Fruit fly (Drosophila melanogaster) whole organism, adult: ENCODE data around the gene kumpel.
A peak's percentile ranks its signal among the peaks of the same experiment; 100 is the strongest.

ENCODE experiments used
- CG11617 ChIP-seq: fragments of 200-800 bp; sonication (Bioruptor generic); optimal IDR thresholded peaks from 2 replicates; lab custom pipeline; 2017; ENCODE audit warnings: mild to moderate bottlenecking, missing biosample characterization, missing genetic modification reagents, missing genetic modification characterization
- CG12768 ChIP-seq: fragments of 200-800 bp; sonication (Bioruptor generic); optimal IDR thresholded peaks from 2 replicates; lab custom pipeline; 2017; ENCODE audit warnings: missing biosample characterization, missing genetic modification characterization, mild to moderate bottlenecking, moderate library complexity, missing genetic modification reagents
- CG14711 ChIP-seq: fragments of 200-800 bp; sonication (Bioruptor generic); optimal IDR thresholded peaks from 2 replicates; lab custom pipeline; 2018; ENCODE audit warnings: missing biosample characterization, mild to moderate bottlenecking, missing genetic modification characterization, moderate library complexity
- CG1620 ChIP-seq: fragments of 200-800 bp; sonication (Bioruptor generic); optimal IDR thresholded peaks from 2 replicates; lab custom pipeline; 2016; ENCODE audit warnings: missing biosample characterization, missing genetic modification characterization
- CG33017 ChIP-seq: fragments of 200-800 bp; sonication (Bioruptor generic); optimal IDR thresholded peaks from 2 replicates; lab custom pipeline; 2018; ENCODE audit warnings: missing biosample characterization, mild to moderate bottlenecking, missing genetic modification characterization, moderate library complexity
- CG5204 ChIP-seq: fragments of 200-800 bp; sonication (Bioruptor generic); optimal IDR thresholded peaks from 2 replicates; lab custom pipeline; 2016; ENCODE audit warnings: missing biosample characterization, missing genetic modification characterization
- CG7045 ChIP-seq: fragments of 200-800 bp; sonication (Bioruptor generic); optimal IDR thresholded peaks from 2 replicates; lab custom pipeline; 2017; ENCODE audit warnings: missing biosample characterization, mild to moderate bottlenecking, missing genetic modification characterization
- CG7101 ChIP-seq: fragments of 200-800 bp; sonication (Bioruptor generic); optimal IDR thresholded peaks from 2 replicates; lab custom pipeline; 2018; ENCODE audit warnings: missing biosample characterization, mild to moderate bottlenecking, missing genetic modification characterization, moderate library complexity
- Clk ChIP-seq: fragments of 200-800 bp; sonication (Bioruptor generic); optimal IDR thresholded peaks from 2 replicates; lab custom pipeline; 2017; ENCODE audit warnings: missing biosample characterization, missing genetic modification characterization
- Crg-1 ChIP-seq: fragments of 200-800 bp; sonication (Bioruptor generic); optimal IDR thresholded peaks from 2 replicates; lab custom pipeline; 2016; ENCODE audit warnings: missing biosample characterization, missing genetic modification characterization
- Hr96 ChIP-seq: fragments of 200-800 bp; sonication (Bioruptor generic); optimal IDR thresholded peaks from 2 replicates; lab custom pipeline; 2016; ENCODE audit warnings: missing biosample characterization, missing genetic modification characterization
- Mnt ChIP-seq: fragments of 200-800 bp; sonication (Bioruptor generic); optimal IDR thresholded peaks from 2 replicates; lab custom pipeline; 2016; ENCODE audit warnings: missing biosample characterization, mild to moderate bottlenecking, missing genetic modification characterization
- bab1 ChIP-seq: fragments of 200-800 bp; sonication (Bioruptor generic); optimal IDR thresholded peaks from 3 replicates; lab custom pipeline; 2019; ENCODE audit warnings: missing biosample characterization, mild to moderate bottlenecking, missing genetic modification characterization, moderate library complexity
- cic ChIP-seq: fragments of 200-800 bp; sonication (Bioruptor generic); optimal IDR thresholded peaks from 2 replicates; lab custom pipeline; 2017; ENCODE audit warnings: missing biosample characterization, mild to moderate bottlenecking, missing genetic modification characterization, moderate library complexity
- cnc ChIP-seq, 2 experiments: fragments of >200 bp; optimal IDR thresholded peaks; 2 replicates each; lab custom pipeline; 2017
- kay ChIP-seq: fragments of 200-800 bp; sonication (Bioruptor generic); peaks from one replicate; lab custom pipeline; 2016; ENCODE audit warnings: missing biosample characterization, missing genetic modification characterization, borderline replicate concordance
- ovo ChIP-seq: fragments of 200-800 bp; sonication (Bioruptor generic); optimal IDR thresholded peaks from 2 replicates; lab custom pipeline; 2016; ENCODE audit warnings: missing biosample characterization, missing genetic modification characterization
- pad ChIP-seq: fragments of 200-800 bp; sonication (Bioruptor generic); optimal IDR thresholded peaks from 3 replicates; lab custom pipeline; 2017; ENCODE audit warnings: missing biosample characterization, missing genetic modification characterization, mild to moderate bottlenecking, moderate library complexity, missing genetic modification reagents
- tj ChIP-seq: fragments of 200-800 bp; sonication (Bioruptor generic); optimal IDR thresholded peaks from 3 replicates; lab custom pipeline; 2017; ENCODE audit warnings: missing biosample characterization, mild to moderate bottlenecking, missing genetic modification characterization, moderate library complexity
- toe ChIP-seq: fragments of 200-800 bp; sonication (Bioruptor generic); optimal IDR thresholded peaks from 2 replicates; lab custom pipeline; 2016; ENCODE audit warnings: missing biosample characterization, missing genetic modification characterization

The kumpel gene

DNA sequence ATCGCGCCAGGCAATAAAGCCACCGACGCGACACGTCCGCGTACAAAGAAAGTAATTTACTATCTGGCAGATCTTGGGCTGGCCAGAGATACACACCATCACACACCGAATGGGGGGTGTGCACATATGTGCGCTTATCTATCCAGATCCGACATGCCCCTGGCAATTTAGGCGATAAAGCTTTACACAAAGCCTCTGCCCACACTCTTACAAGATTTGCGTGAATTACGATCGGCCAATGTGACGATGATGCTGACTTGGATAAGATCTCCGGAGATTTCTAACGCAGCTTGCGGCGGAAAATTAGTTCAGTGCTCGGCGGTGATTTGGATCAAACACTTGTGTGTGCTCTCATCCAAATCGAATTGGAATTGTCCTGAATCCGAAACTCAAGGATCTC lies at the start of gene kumpel:
kumpel (plus strand) TSS at position 301 of the 400 bp plus-strand sequence.
- TF ChIP-seq cnc (optimal IDR thresholded peaks at IDR 0.05; lab: Kevin White, UChicago) (no peak), CG12768 (GFP tag; lab: Kevin White, UChicago) (peak; percentile 29), cic (GFP tag; lab: Kevin White, UChicago) (peak; percentile 62)

- TF ChIP-seq CG11617 (GFP tag; lab: Kevin White, UChicago), result no peak
- no peak for TF ChIP-seq toe (GFP tag; lab: Kevin White, UChicago)
- no peak for TF ChIP-seq CG5204 (GFP tag; lab: Kevin White, UChicago)
- no peak for TF ChIP-seq Clk (GFP tag; lab: Kevin White, UChicago)
- no peak for TF ChIP-seq CG14711 (tag; lab: Kevin White, UChicago)
These were observed 36.4 kb upstream of the kumpel start for dm6 chr3R:25870389-25870788.

DNA sequence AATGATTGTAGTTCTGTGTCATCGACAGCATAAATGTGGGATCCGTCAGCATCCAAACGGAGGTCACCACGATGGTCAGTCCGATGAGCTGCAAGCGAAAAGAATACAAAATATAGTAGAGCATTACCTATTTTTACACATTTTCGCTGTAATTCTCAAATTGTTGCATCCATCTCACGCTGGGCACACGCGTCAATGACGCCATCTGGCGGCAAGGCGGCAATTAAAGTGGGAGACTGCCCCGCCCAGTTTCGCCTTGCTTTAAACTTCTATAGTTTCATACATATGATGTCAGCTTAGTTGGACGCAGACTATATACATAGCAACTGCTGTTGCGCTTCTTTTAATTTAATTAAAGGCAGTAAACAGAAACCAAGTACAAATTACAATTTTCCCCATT lies 30.2 kb upstream of the kumpel start:
- TF ChIP-seq Mnt (GFP tag; lab: Kevin White, UChicago) (no peak), CG7101 (tag; lab: Kevin White, UChicago) (no peak)

- TF ChIP-seq Clk (GFP tag; lab: Kevin White, UChicago) (no peak), kay (GFP tag; lab: Kevin White, UChicago) (peak; percentile 39)
These were observed 29.8 kb upstream of the kumpel start for dm6 chr3R:25877064-25877463.

- TF ChIP-seq Mnt (GFP tag; lab: Kevin White, UChicago), result no peak
- no peak for TF ChIP-seq bab1 (GFP tag; lab: Kevin White, UChicago)
- no peak for TF ChIP-seq tj (GFP tag; lab: Kevin White, UChicago)
- TF ChIP-seq CG7045 (GFP tag; lab: Kevin White, UChicago), result no peak
- peak; percentile 37 for TF ChIP-seq CG14711 (tag; lab: Kevin White, UChicago)
- TF ChIP-seq toe (GFP tag; lab: Kevin White, UChicago), result peak; percentile 10
- no peak for TF ChIP-seq CG7101 (tag; lab: Kevin White, UChicago)
- no peak for TF ChIP-seq CG11617 (GFP tag; lab: Kevin White, UChicago)
- TF ChIP-seq cnc (optimal IDR thresholded peaks at IDR 0.05; lab: Kevin White, UChicago), result no peak
- no peak for TF ChIP-seq Clk (GFP tag; lab: Kevin White, UChicago)
- TF ChIP-seq CG33017 (tag; lab: Kevin White, UChicago), result no peak
- no peak for TF ChIP-seq CG5204 (GFP tag; lab: Kevin White, UChicago)
- no peak for TF ChIP-seq Crg-1 (GFP tag; lab: Kevin White, UChicago)
- no peak for TF ChIP-seq ovo (GFP tag; lab: Kevin White, UChicago)
- TF ChIP-seq pad (GFP tag; lab: Kevin White, UChicago), result no peak
- no peak for TF ChIP-seq cic (GFP tag; lab: Kevin White, UChicago)
- TF ChIP-seq kay (GFP tag; lab: Kevin White, UChicago), result peak; percentile 54
- TF ChIP-seq CG1620 (GFP tag; lab: Kevin White, UChicago), result no peak
- TF ChIP-seq Hr96, result no peak
- TF ChIP-seq CG12768 (GFP tag; lab: Kevin White, UChicago), result no peak
These were observed 27.5 kb upstream of the kumpel start for dm6 chr3R:25879324-25879766.

DNA sequence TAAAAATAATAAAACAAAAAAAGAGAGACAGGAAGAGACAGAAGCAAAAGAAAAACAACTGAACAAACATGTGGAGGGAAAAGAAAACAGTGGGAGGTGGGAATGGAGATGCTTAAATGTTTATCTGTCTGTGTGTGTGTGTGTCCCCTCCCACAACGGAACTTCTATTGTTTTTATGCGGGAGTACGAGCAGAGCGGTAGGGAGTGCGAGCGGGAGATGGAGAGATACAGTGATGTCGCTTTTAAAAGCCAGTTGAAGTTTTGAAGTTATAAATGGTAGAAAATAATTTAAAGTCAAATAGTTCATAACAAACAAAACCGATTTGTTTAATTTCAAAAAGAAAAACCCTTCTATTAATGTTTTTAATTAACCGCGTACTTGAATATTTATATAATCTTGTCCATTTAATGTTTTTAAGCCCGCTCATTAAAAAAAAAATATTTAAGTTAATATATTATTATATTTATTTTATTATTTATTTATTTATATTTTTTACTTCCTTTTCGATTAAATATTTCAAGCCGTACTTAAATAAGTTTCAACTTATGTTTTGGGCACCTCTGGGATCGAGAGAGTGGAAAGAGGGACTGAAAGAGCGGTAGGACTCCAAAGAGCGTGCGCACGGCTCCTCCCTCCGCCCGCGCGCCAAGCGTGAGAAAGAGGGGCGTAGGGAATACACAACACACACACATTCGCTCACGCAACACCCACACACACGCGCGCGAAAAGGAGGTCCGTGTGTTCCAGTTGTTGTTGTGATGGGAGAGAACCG lies 26.4 kb upstream of the kumpel start:
- TF ChIP-seq CG33017 (tag; lab: Kevin White, UChicago) (no peak), CG7101 (tag; lab: Kevin White, UChicago) (no peak), toe (GFP tag; lab: Kevin White, UChicago) (no peak), ovo (GFP tag; lab: Kevin White, UChicago) (peak; percentile 15), CG5204 (GFP tag; lab: Kevin White, UChicago) (no peak), CG11617 (GFP tag; lab: Kevin White, UChicago) (peak; percentile 5), Hr96 (no peak), CG14711 (tag; lab: Kevin White, UChicago) (peak; percentile 19), Clk (GFP tag; lab: Kevin White, UChicago) (no peak), CG1620 (GFP tag; lab: Kevin White, UChicago) (no peak), Crg-1 (GFP tag; lab: Kevin White, UChicago) (no peak), Mnt (GFP tag; lab: Kevin White, UChicago) (no peak), CG7045 (GFP tag; lab: Kevin White, UChicago) (no peak), cnc (optimal IDR thresholded peaks at IDR 0.05; lab: Kevin White, UChicago) (no peak), tj (GFP tag; lab: Kevin White, UChicago) (no peak), bab1 (GFP tag; lab: Kevin White, UChicago) (no peak), pad (GFP tag; lab: Kevin White, UChicago) (peak; percentile 62), kay (GFP tag; lab: Kevin White, UChicago) (no peak), CG12768 (GFP tag; lab: Kevin White, UChicago) (no peak)
